Fruit fly (Drosophila melanogaster): Measurements from ENCODE around the gene Drsl3.

The Drsl3 gene

DNA sequence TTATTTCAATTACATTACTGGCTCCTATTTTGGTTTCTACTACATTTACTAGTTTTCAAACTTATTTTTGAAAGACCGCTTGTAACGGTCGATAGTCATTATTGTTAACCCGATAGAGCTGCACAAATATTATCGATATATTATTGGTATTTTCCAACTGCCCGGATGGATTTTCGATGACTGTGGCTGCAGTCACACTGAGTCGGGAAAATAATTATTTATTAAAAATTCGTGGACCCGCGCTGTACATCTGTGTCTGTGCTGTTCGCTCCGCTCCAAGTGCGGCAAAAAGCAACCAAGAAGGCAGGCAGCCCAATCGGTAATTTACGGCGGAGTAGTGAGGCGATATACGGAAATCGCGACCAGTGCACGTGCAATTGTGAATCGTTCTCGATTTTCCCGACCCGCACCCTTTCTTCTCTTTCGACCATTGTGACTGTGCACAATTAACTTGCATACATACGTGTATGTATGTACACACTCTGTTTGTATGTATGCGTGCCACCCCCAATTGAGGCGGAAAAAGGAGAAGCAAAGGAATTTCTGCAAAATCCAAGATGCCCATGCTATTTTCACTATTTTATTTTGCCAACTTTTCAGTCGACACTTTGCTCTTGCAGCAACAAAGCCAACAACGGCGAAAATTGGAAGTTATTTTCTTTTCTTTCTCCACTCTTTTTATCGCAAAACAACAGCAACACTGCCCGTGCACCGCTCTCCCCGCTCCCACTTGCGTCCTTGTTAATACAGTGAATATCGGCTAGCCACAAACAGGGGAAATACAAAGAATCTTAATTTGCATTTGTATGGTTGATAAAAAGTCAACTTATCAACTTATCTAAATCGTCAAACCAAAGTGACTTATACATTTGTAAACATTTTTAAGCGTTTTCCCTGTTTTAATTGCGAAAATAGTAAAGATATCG, 11.0 kb upstream of the Drsl3 start, which contains the start of gene ZnT63C (continued):
- TF ChIP-seq CG7963 (GFP tag; IDR thresholded peaks at IDR 0.05; ENCODE audit: partially characterized antibody) (peak; percentile 89), ken (GFP tag; IDR thresholded peaks at IDR 0.05) (no peak), CG2129 (GFP tag; IDR thresholded peaks at IDR 0.05; ENCODE audit: partially characterized antibody) (0 out of 2 replicates have a peak, but pooled peaks have one; percentile 25), aop (GFP tag; IDR thresholded peaks at IDR 0.05) (no peak), Jarid2 (GFP tag; optimal IDR thresholded peaks at IDR 0.05) (peak; percentile 81), cwo (GFP tag; optimal IDR thresholded peaks at IDR 0.05) (peak; percentile 51), CG17328 (GFP tag; IDR thresholded peaks at IDR 0.05) (0 out of 2 replicates have a peak, but pooled peaks have one; percentile 24), gt (GFP tag; IDR thresholded peaks at IDR 0.05) (no peak), tio (GFP tag; optimal IDR thresholded peaks at IDR 0.05) (no peak), Opbp (GFP tag; IDR thresholded peaks at IDR 0.05; ENCODE audit: partially characterized antibody) (peak; percentile 84), nmo (GFP tag; optimal IDR thresholded peaks at IDR 0.05) (peak; percentile 34), Blimp-1 (GFP tag; optimal IDR thresholded peaks at IDR 0.05) (no peak), CTCF (GFP tag; optimal IDR thresholded peaks at IDR 0.05) (peak; percentile 2), ewg (GFP tag; optimal IDR thresholded peaks at IDR 0.05) (no peak), chinmo (GFP tag; IDR thresholded peaks at IDR 0.05; ENCODE audit: partially characterized antibody) (peak; percentile 89), CG34376 (GFP tag; optimal IDR thresholded peaks at IDR 0.05) (peak; percentile 36), YL-1 (GFP tag; optimal IDR thresholded peaks at IDR 0.05) (peak; percentile 72), CG16813 (GFP tag; IDR thresholded peaks at IDR 0.05; ENCODE audit: partially characterized antibody) (peak; percentile 83), CG31224 (GFP tag; IDR thresholded peaks at IDR 0.05) (no peak), row (GFP tag; IDR thresholded peaks at IDR 0.05) (peak; percentile 33; the same call in 2 of the 3 replicates), CG34224 (GFP tag; IDR thresholded peaks at IDR 0.05; ENCODE audit: partially characterized antibody) (peak; percentile 86), CG11456 (GFP tag; IDR thresholded peaks at IDR 0.05) (no peak), trem (tag; optimal IDR thresholded peaks at IDR 0.05) (peak; percentile 49), Bdp1 (GFP tag; optimal IDR thresholded peaks at IDR 0.05) (no peak), CG12299 (tag; optimal IDR thresholded peaks at IDR 0.05) (peak; percentile 7), MTF-1 (GFP tag; optimal IDR thresholded peaks at IDR 0.05; ENCODE audit: borderline replicate concordance) (peak; percentile 23), CG4617 (GFP tag; optimal IDR thresholded peaks at IDR 0.05; ENCODE audit: borderline replicate concordance) (peak; percentile 82), cg (GFP tag; optimal IDR thresholded peaks at IDR 0.05) (peak; percentile 83), CG11723 (GFP tag; optimal IDR thresholded peaks at IDR 0.05) (no peak), CrebB (tag; optimal IDR thresholded peaks at IDR 0.05) (peak; percentile 6), ham (GFP tag; IDR thresholded peaks at IDR 0.05) (no peak), gem (tag; optimal IDR thresholded peaks at IDR 0.05) (no peak), Dbx (GFP tag; IDR thresholded peaks at IDR 0.05) (peak; percentile 38; the same call in 1 of the 3 replicates), Dref (GFP tag; IDR thresholded peaks at IDR 0.05) (peak; percentile 84), nerfin-1 (tag; optimal IDR thresholded peaks at IDR 0.05) (peak; percentile 99), CG10431 (GFP tag; optimal IDR thresholded peaks at IDR 0.05) (no peak), Ets97D (GFP tag; optimal IDR thresholded peaks at IDR 0.05) (peak; percentile 7), grau (tag; optimal IDR thresholded peaks at IDR 0.05) (peak; percentile 75), Stat92E (GFP tag; optimal IDR thresholded peaks at IDR 0.05) (peak in 1 of 3 experiments; percentile 51), CG15479 (GFP tag; optimal IDR thresholded peaks at IDR 0.05) (peak; percentile 84), lmd (GFP tag; IDR thresholded peaks at IDR 0.05) (no peak), ranshi (GFP tag; IDR thresholded peaks at IDR 0.05) (no peak), pros (GFP tag; optimal IDR thresholded peaks at IDR 0.05) (peak; percentile 1), gfzf (GFP tag; optimal IDR thresholded peaks at IDR 0.05) (peak; percentile 85), CG10565 (GFP tag; optimal IDR thresholded peaks at IDR 0.05) (no peak), Awh (GFP tag; IDR thresholded peaks at IDR 0.05) (no peak), CG2199 (GFP tag; IDR thresholded peaks at IDR 0.05) (peak; percentile 49; the same call in 1 of the 3 replicates), CG8478 (optimal IDR thresholded peaks at IDR 0.05) (peak; percentile 20)
